Worm (Caenorhabditis elegans) whole organism, midembryonic: Measurements from ENCODE around the gene C43F9.5.

Experiments used
- T22C8.4 ChIP-seq: fragments of 200-800 bp; sonication (Bioruptor generic); IDR thresholded peaks from 2 replicates; pipeline ENCODE4 v1.3.6; 2022; ENCODE audit warnings: missing genetic modification characterization, missing compliant biosample characterization
- cog-1 ChIP-seq: sonication (generic microtip); optimal IDR thresholded peaks from 2 replicates; lab custom pipeline; 2016; ENCODE audit warnings: missing genetic modification characterization, missing compliant biosample characterization
- flt-1 ChIP-seq: fragments of 200-800 bp; sonication (Bioruptor generic); IDR thresholded peaks from 2 replicates; pipeline ENCODE4 v1.3.6; 2022; ENCODE audit warnings: missing genetic modification characterization, missing compliant biosample characterization
- klf-2 ChIP-seq: fragments of 200-800 bp; sonication (Bioruptor generic); conservative IDR thresholded peaks from 2 replicates; pipeline ENCODE4 v1.3.6; 2022; ENCODE audit warnings: missing genetic modification reagents, missing genetic modification characterization, missing compliant biosample characterization
- med-1 ChIP-seq: sonication (generic microtip); optimal IDR thresholded peaks from 2 replicates; lab custom pipeline; 2017; ENCODE audit warnings: missing genetic modification characterization, mild to moderate bottlenecking, missing compliant biosample characterization, antibody characterized with exemption, missing genetic modification reagents; ENCODE audit not compliant: insufficient read depth
- ref-1 ChIP-seq: fragments of 200-800 bp; sonication (Bioruptor generic); conservative IDR thresholded peaks from 2 replicates; pipeline ENCODE4 v1.3.6; 2022; ENCODE audit warnings: missing genetic modification reagents, missing genetic modification characterization, missing compliant biosample characterization
- tab-1 ChIP-seq: fragments of 200-800 bp; sonication (Bioruptor generic); IDR thresholded peaks from 2 replicates; pipeline ENCODE4 v1.3.6; 2022; ENCODE audit warnings: missing genetic modification characterization, missing compliant biosample characterization
- ztf-23 ChIP-seq: fragments of 200-800 bp; sonication (Bioruptor generic); IDR thresholded peaks from 2 replicates; pipeline ENCODE4 v1.3.6; 2022; ENCODE audit warnings: missing genetic modification reagents, missing genetic modification characterization, missing compliant biosample characterization
- ztf-29 ChIP-seq: fragments of 200-800 bp; sonication (Bioruptor generic); IDR thresholded peaks from 2 replicates; pipeline ENCODE4 v1.3.6; 2022; ENCODE audit warnings: missing genetic modification reagents, missing genetic modification characterization, missing compliant biosample characterization

DNA sequence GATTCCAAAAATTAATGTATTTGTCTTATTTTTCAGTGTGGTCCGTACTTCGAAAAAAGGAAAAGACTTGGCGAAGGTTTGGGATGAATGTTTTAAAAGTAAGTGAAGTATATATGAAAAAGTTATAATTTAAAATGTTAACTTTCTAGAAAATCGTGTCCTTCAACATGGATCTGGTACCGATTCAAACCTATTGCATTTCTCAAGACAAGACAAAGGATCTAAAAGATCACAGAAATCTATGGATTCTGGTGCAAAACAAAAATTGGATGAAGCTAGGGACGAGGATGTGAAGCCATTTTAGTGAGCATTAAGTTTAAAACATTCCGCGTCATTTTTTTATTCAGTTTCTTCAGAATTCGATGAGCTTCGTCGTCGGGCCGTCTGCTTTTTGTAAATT, 35.6 kb downstream of the C43F9.5 start, which contains the start of gene zim-2:
- TF ChIP-seq ztf-23 (GFP tag; lab: Robert Waterston, UW), result no peak
- TF ChIP-seq flt-1 (GFP tag; lab: Robert Waterston, UW), result no peak
- TF ChIP-seq ztf-29 (GFP tag; lab: Robert Waterston, UW), result no peak
- TF ChIP-seq T22C8.4 (GFP tag; lab: Robert Waterston, UW), result no peak
- TF ChIP-seq klf-2 (GFP tag; lab: Robert Waterston, UW), result no peak
- TF ChIP-seq tab-1, result no peak
- TF ChIP-seq cog-1 (tag; lab: Kevin White, UChicago), result no peak
- no peak for TF ChIP-seq ref-1 (GFP tag; lab: Robert Waterston, UW)
- TF ChIP-seq med-1 (GFP tag; lab: Kevin White, UChicago), result no peak
